Worm (Caenorhabditis elegans) whole organism, young adult: ENCODE results near the gene ztf-7.

Source experiments
- T26A5.8 ChIP-seq: sonication (generic microtip); optimal IDR thresholded peaks from 2 replicates; lab custom pipeline; 2016; ENCODE audit warnings: missing genetic modification characterization, missing compliant biosample characterization
- attf-6 ChIP-seq: fragments of 200-800 bp; sonication (Bioruptor generic); IDR thresholded peaks from 2 replicates; pipeline ENCODE4 v1.3.6; 2022; ENCODE audit warnings: missing genetic modification reagents, missing genetic modification characterization, missing compliant biosample characterization
- cebp-1 ChIP-seq, 2 experiments: fragments of 200-800 bp in 1 of 2; sonication (Bioruptor generic) in 1 of 2; sonication (generic microtip) in 1 of 2; IDR thresholded peaks in 1 of 2; optimal IDR thresholded peaks in 1 of 2; 2 replicates each; pipeline versions ENCODE4 v1.3.6 to Lab custom; 2017 to 2022; ENCODE audit warnings: missing compliant biosample characterization in 2 of 2, missing genetic modification characterization in 2 of 2, mild to moderate bottlenecking in 1 of 2, missing genetic modification reagents in 1 of 2, moderate library complexity in 1 of 2
- chd-7 ChIP-seq: sonication (generic microtip); optimal IDR thresholded peaks from 2 replicates; lab custom pipeline; 2016; ENCODE audit warnings: mild to moderate bottlenecking, missing genetic modification characterization, moderate library complexity, missing compliant biosample characterization
- egl-44 ChIP-seq: fragments of 200-800 bp; sonication (Bioruptor generic); IDR thresholded peaks from 2 replicates; pipeline ENCODE4 v1.3.6; 2022; ENCODE audit warnings: missing genetic modification reagents, missing genetic modification characterization, missing compliant biosample characterization
- lin-54 ChIP-seq: fragments of 200-800 bp; sonication (Bioruptor generic); optimal IDR thresholded peaks from 2 replicates; lab custom pipeline; 2018; ENCODE audit warnings: mild to moderate bottlenecking, missing genetic modification characterization, missing compliant biosample characterization
- mxl-1 ChIP-seq: sonication (generic microtip); optimal IDR thresholded peaks from 2 replicates; lab custom pipeline; 2016; ENCODE audit warnings: missing genetic modification characterization, missing compliant biosample characterization
- pha-4 ChIP-seq: fragments of 150-350 bp; sonication (generic microtip); optimal IDR thresholded peaks from 2 replicates; lab custom pipeline; 2014; ENCODE audit warnings: missing biosample characterization, missing genetic modification reagents, missing genetic modification characterization
- snpc-4 ChIP-seq, 5 experiments: fragments of 150-350 bp in 1 of 5; sonication (generic microtip) in 4 of 5; optimal IDR thresholded peaks; 2 replicates each; lab custom pipeline; 2014 to 2018; ENCODE audit warnings: missing genetic modification characterization in 5 of 5, missing biosample characterization in 3 of 5, antibody characterized with exemption in 2 of 5, mild to moderate bottlenecking in 2 of 5, missing compliant biosample characterization in 2 of 5, missing genotype in 2 of 5, moderate library complexity in 2 of 5, missing genetic modification reagents in 1 of 5
- unc-62 ChIP-seq: fragments of 150-350 bp; optimal IDR thresholded peaks from 2 replicates; lab custom pipeline; 2014; ENCODE audit warnings: missing biosample characterization, missing genetic modification reagents, missing genetic modification characterization
- ztf-22 ChIP-seq: fragments of 200-800 bp; sonication (Bioruptor generic); optimal IDR thresholded peaks from 2 replicates; lab custom pipeline; 2018; ENCODE audit warnings: mild to moderate bottlenecking, missing genetic modification characterization, moderate library complexity, missing compliant biosample characterization
- ztf-26 ChIP-seq: sonication (generic microtip); optimal IDR thresholded peaks from 2 replicates; lab custom pipeline; 2017; ENCODE audit warnings: missing genetic modification characterization, missing compliant biosample characterization

ce11 chrV:9803176-9803575, 13.7 kb upstream of the ztf-7 start, which contains the start of gene sru-39:
- TF ChIP-seq pha-4 (no peak), lin-54 (GFP tag; lab: Kevin White, UChicago) (no peak), egl-44 (GFP tag; lab: Robert Waterston, UW) (no peak), ztf-26 (tag; lab: Kevin White, UChicago) (no peak), snpc-4 (GFP tag; optimal IDR thresholded peaks at IDR 0.05; lab: Kevin White, UChicago) (no peak), snpc-4 (tag; optimal IDR thresholded peaks at IDR 0.05; lab: Kevin White, UChicago) (no peak), T26A5.8 (tag; lab: Kevin White, UChicago) (no peak), cebp-1 (GFP tag; IDR thresholded peaks at IDR 0.05; lab: Robert Waterston, UW) (no peak), cebp-1 (tag; optimal IDR thresholded peaks at IDR 0.05; lab: Kevin White, UChicago) (no peak), attf-6 (no peak), unc-62 (GFP tag; lab: Kevin White, UChicago) (no peak), chd-7 (no peak), ztf-22 (GFP tag; lab: Kevin White, UChicago) (no peak), mxl-1 (tag; lab: Kevin White, UChicago) (no peak)
